Fruit fly (Drosophila melanogaster) whole organism, embryonic: ENCODE results near the gene CG7675.

Experiments used
- Adf1 ChIP-seq: fragments of 200-800 bp; sonication (Bioruptor generic); IDR thresholded peaks from 2 replicates; pipeline ENCODE4 v1.3.6; 2022; ENCODE audit warnings: missing biosample characterization, missing genetic modification characterization
- CG1024 ChIP-seq: fragments of 200-800 bp; sonication (Bioruptor generic); IDR thresholded peaks from 2 replicates; pipeline ENCODE4 v1.3.6; 2022; ENCODE audit warnings: missing biosample characterization, missing genetic modification characterization
- CG11085 ChIP-seq: fragments of 200-800 bp; sonication (Bioruptor generic); IDR thresholded peaks from 2 replicates; pipeline ENCODE4 v1.3.6; 2022; ENCODE audit warnings: missing biosample characterization, missing genetic modification characterization
- CG12299 ChIP-seq: fragments of 200-800 bp; sonication (Bioruptor generic); optimal IDR thresholded peaks from 2 replicates; lab custom pipeline; 2018; ENCODE audit warnings: missing biosample characterization, mild to moderate bottlenecking, missing genetic modification characterization
- CG13296 ChIP-seq: fragments of 200-800 bp; sonication (Bioruptor generic); optimal IDR thresholded peaks from 3 replicates; lab custom pipeline; 2018; ENCODE audit warnings: missing biosample characterization, mild to moderate bottlenecking, missing genetic modification characterization
- CG15073 ChIP-seq: fragments of 200-800 bp; sonication (Bioruptor generic); optimal IDR thresholded peaks from 2 replicates; lab custom pipeline; 2016; ENCODE audit warnings: missing biosample characterization, missing genetic modification characterization
- CG15269 ChIP-seq: fragments of 200-800 bp; sonication (Bioruptor generic); optimal IDR thresholded peaks from 2 replicates; lab custom pipeline; 2018; ENCODE audit warnings: missing biosample characterization, mild to moderate bottlenecking, missing genetic modification characterization, moderate library complexity
- CG34376 ChIP-seq: fragments of 200-800 bp; sonication (Bioruptor generic); optimal IDR thresholded peaks from 2 replicates; lab custom pipeline; 2018; ENCODE audit warnings: missing biosample characterization, mild to moderate bottlenecking, missing genetic modification characterization
- CG42726 ChIP-seq: fragments of 200-800 bp; sonication (Bioruptor generic); IDR thresholded peaks from 2 replicates; pipeline ENCODE4 v1.3.6; 2022; ENCODE audit warnings: missing biosample characterization, missing genetic modification characterization; ENCODE audit not compliant: partially characterized antibody
- CG4328 ChIP-seq: fragments of 200-800 bp; sonication (Bioruptor generic); optimal IDR thresholded peaks from 3 replicates; lab custom pipeline; 2017; ENCODE audit warnings: missing biosample characterization, missing genetic modification reagents, missing genetic modification characterization
- CG4404 ChIP-seq: fragments of 200-800 bp; sonication (Bioruptor generic); IDR thresholded peaks from 2 replicates; pipeline ENCODE4 v1.3.6; 2022; ENCODE audit warnings: missing biosample characterization, missing genetic modification characterization
- CG4854 ChIP-seq: fragments of 200-800 bp; sonication (Bioruptor generic); optimal IDR thresholded peaks from 2 replicates; lab custom pipeline; 2016; ENCODE audit warnings: missing biosample characterization, missing genetic modification characterization, inconsistent platforms
- CG6175 ChIP-seq: fragments of 200-800 bp; sonication (Bioruptor generic); IDR thresholded peaks from 3 replicates; pipeline ENCODE4 v1.3.6; 2022; ENCODE audit warnings: missing biosample characterization, missing genetic modification characterization
- CG9215 ChIP-seq: fragments of 200-800 bp; sonication (Bioruptor generic); IDR thresholded peaks from 2 replicates; pipeline ENCODE4 v1.3.6; 2022; ENCODE audit warnings: missing biosample characterization, missing genetic modification characterization
- CG9817 ChIP-seq: fragments of 200-800 bp; sonication (Bioruptor generic); optimal IDR thresholded peaks from 2 replicates; lab custom pipeline; 2018; ENCODE audit warnings: missing biosample characterization, mild to moderate bottlenecking, missing genetic modification characterization, moderate library complexity
- Dfd ChIP-seq, 2 experiments: fragments of >200 bp; optimal IDR thresholded peaks; 2 replicates each; lab custom pipeline; 2017; ENCODE audit warnings: missing biosample characterization in 2 of 2, missing genetic modification characterization in 2 of 2
- Gsc ChIP-seq: fragments of 200-800 bp; sonication (Bioruptor generic); IDR thresholded peaks from 2 replicates; pipeline ENCODE4 v1.3.6; 2022; ENCODE audit warnings: missing biosample characterization, missing genetic modification characterization
- Gug ChIP-seq: fragments of 200-800 bp; sonication (Bioruptor generic); IDR thresholded peaks from 4 replicates; pipeline ENCODE4 v1.3.6; 2022; ENCODE audit warnings: missing biosample characterization, missing genetic modification characterization
- Lim3 ChIP-seq: fragments of 200-800 bp; sonication (Bioruptor generic); IDR thresholded peaks from 2 replicates; pipeline ENCODE4 v1.3.6; 2022; ENCODE audit warnings: missing biosample characterization, missing genetic modification characterization
- MBD-R2 ChIP-seq: fragments of 200-800 bp; sonication (Bioruptor generic); IDR thresholded peaks from 2 replicates; pipeline ENCODE4 v1.3.6; 2022; ENCODE audit warnings: missing biosample characterization, missing genetic modification characterization
- Nf-YB ChIP-seq: fragments of 200-800 bp; sonication (Bioruptor generic); optimal IDR thresholded peaks from 3 replicates; lab custom pipeline; 2019; ENCODE audit warnings: missing biosample characterization, mild to moderate bottlenecking, missing genetic modification characterization, moderate library complexity
- Optix ChIP-seq: fragments of 200-800 bp; sonication (Bioruptor generic); IDR thresholded peaks from 3 replicates; pipeline ENCODE4 v1.3.6; 2022; ENCODE audit warnings: missing biosample characterization, missing genetic modification characterization
- Poxn ChIP-seq: fragments of 200-800 bp; sonication (Bioruptor generic); IDR thresholded peaks from 2 replicates; pipeline ENCODE4 v1.3.6; 2022; ENCODE audit warnings: missing biosample characterization, missing genetic modification characterization
- Ptx1 ChIP-seq: fragments of 200-800 bp; sonication (Bioruptor generic); IDR thresholded peaks from 2 replicates; pipeline ENCODE4 v1.3.6; 2022; ENCODE audit warnings: missing biosample characterization, missing genetic modification characterization
- Ssrp ChIP-seq: fragments of 200-800 bp; sonication (Bioruptor generic); optimal IDR thresholded peaks from 2 replicates; lab custom pipeline; 2018; ENCODE audit warnings: missing biosample characterization, mild to moderate bottlenecking, missing genetic modification characterization, moderate library complexity
- cato ChIP-seq: fragments of 200-800 bp; sonication (Bioruptor generic); optimal IDR thresholded peaks from 2 replicates; lab custom pipeline; 2016; ENCODE audit warnings: missing biosample characterization, missing genetic modification characterization, borderline replicate concordance
- cg ChIP-seq: fragments of 200-800 bp; sonication (Bioruptor generic); optimal IDR thresholded peaks from 3 replicates; lab custom pipeline; 2019; ENCODE audit warnings: missing biosample characterization, mild to moderate bottlenecking, missing genetic modification characterization, moderate library complexity
- crc ChIP-seq: fragments of 200-800 bp; sonication (Bioruptor generic); optimal IDR thresholded peaks from 2 replicates; lab custom pipeline; 2016; ENCODE audit warnings: missing biosample characterization, missing genetic modification characterization
- da ChIP-seq: fragments of 200-800 bp; sonication (Bioruptor generic); optimal IDR thresholded peaks from 2 replicates; lab custom pipeline; 2016; ENCODE audit warnings: missing biosample characterization, missing genetic modification characterization
- dpn ChIP-seq, 2 experiments: fragments of 200-800 bp; sonication (Bioruptor generic); optimal IDR thresholded peaks; 3 replicates each; lab custom pipeline; 2016; ENCODE audit warnings: missing biosample characterization in 2 of 2, missing genetic modification characterization in 2 of 2
- dysf ChIP-seq: fragments of 200-800 bp; sonication (Bioruptor generic); IDR thresholded peaks from 3 replicates; pipeline ENCODE4 v1.3.6; 2022; ENCODE audit warnings: missing biosample characterization, missing genetic modification characterization
- fd64A ChIP-seq: fragments of 200-800 bp; sonication (Bioruptor generic); optimal IDR thresholded peaks from 3 replicates; lab custom pipeline; 2018; ENCODE audit warnings: missing biosample characterization, mild to moderate bottlenecking, missing genetic modification characterization
- fru ChIP-seq: fragments of >200 bp; optimal IDR thresholded peaks from 2 replicates; lab custom pipeline; 2017
- gsb-n ChIP-seq: fragments of 200-800 bp; sonication (Bioruptor generic); optimal IDR thresholded peaks from 3 replicates; lab custom pipeline; 2018; ENCODE audit warnings: missing biosample characterization, mild to moderate bottlenecking, missing genetic modification characterization
- hbn ChIP-seq: fragments of 200-800 bp; sonication (Bioruptor generic); IDR thresholded peaks from 2 replicates; pipeline ENCODE4 v1.3.6; 2022; ENCODE audit warnings: missing biosample characterization, missing genetic modification characterization; ENCODE audit not compliant: partially characterized antibody
- her ChIP-seq: fragments of 200-800 bp; sonication (Bioruptor generic); optimal IDR thresholded peaks from 2 replicates; lab custom pipeline; 2016; ENCODE audit warnings: missing biosample characterization, missing genetic modification characterization
- hkb ChIP-seq, 2 experiments: fragments of 200-800 bp in 1 of 2; fragments of >200 bp in 1 of 2; sonication (Bioruptor generic) in 1 of 2; IDR thresholded peaks in 1 of 2; optimal IDR thresholded peaks in 1 of 2; 2 replicates each; pipeline versions ENCODE4 v1.3.6 to Lab custom; 2017 to 2022; ENCODE audit warnings: missing biosample characterization in 1 of 2, missing genetic modification characterization in 1 of 2
- lilli ChIP-seq: fragments of 200-800 bp; sonication (Bioruptor generic); optimal IDR thresholded peaks from 3 replicates; lab custom pipeline; 2016; ENCODE audit warnings: missing biosample characterization, missing genetic modification characterization
- mirr ChIP-seq: fragments of 200-800 bp; sonication (Bioruptor generic); optimal IDR thresholded peaks from 3 replicates; lab custom pipeline; 2018; ENCODE audit warnings: missing biosample characterization, mild to moderate bottlenecking, missing genetic modification characterization
- onecut ChIP-seq: fragments of 200-800 bp; sonication (Bioruptor generic); IDR thresholded peaks from 2 replicates; pipeline ENCODE4 v1.3.6; 2022; ENCODE audit warnings: missing biosample characterization, missing genetic modification characterization
- pb ChIP-seq: fragments of 200-800 bp; sonication (Bioruptor generic); optimal IDR thresholded peaks from 3 replicates; lab custom pipeline; 2016; ENCODE audit warnings: missing biosample characterization, missing genetic modification characterization
- peb ChIP-seq: fragments of 200-800 bp; sonication (Bioruptor generic); IDR thresholded peaks from 2 replicates; pipeline ENCODE4 v1.3.6; 2022; ENCODE audit warnings: missing biosample characterization, missing genetic modification characterization
- pnt ChIP-seq: fragments of 200-800 bp; sonication (Bioruptor generic); optimal IDR thresholded peaks from 3 replicates; lab custom pipeline; 2016; ENCODE audit warnings: missing biosample characterization, missing genetic modification characterization
- prd ChIP-seq, 3 experiments: fragments of >200 bp in 2 of 3; fragments of 200-800 bp in 1 of 3; sonication (Bioruptor generic) in 1 of 3; optimal IDR thresholded peaks in 2 of 3; IDR thresholded peaks in 1 of 3; 2 replicates in 2 of 3; 3 replicates in 1 of 3; pipeline versions ENCODE4 v1.3.6 to Lab custom; 2017 to 2022; ENCODE audit warnings: missing biosample characterization in 1 of 3, missing genetic modification characterization in 1 of 3
- pum ChIP-seq: fragments of 200-800 bp; sonication (Bioruptor generic); optimal IDR thresholded peaks from 2 replicates; lab custom pipeline; 2016; ENCODE audit warnings: missing biosample characterization, missing genetic modification characterization
- ranshi ChIP-seq: fragments of 200-800 bp; sonication (Bioruptor generic); IDR thresholded peaks from 2 replicates; pipeline ENCODE4 v1.3.6; 2022; ENCODE audit warnings: missing biosample characterization, missing genetic modification characterization
- seq ChIP-seq: fragments of 200-800 bp; sonication (Bioruptor generic); IDR thresholded peaks from 2 replicates; pipeline ENCODE4 v1.3.6; 2022; ENCODE audit warnings: missing biosample characterization, missing genetic modification characterization
- sim ChIP-seq: fragments of 200-800 bp; sonication (Bioruptor generic); IDR thresholded peaks from 2 replicates; pipeline ENCODE4 v1.3.6; 2022; ENCODE audit warnings: missing biosample characterization, missing genetic modification characterization
- sna ChIP-seq: fragments of 200-800 bp; sonication (Bioruptor generic); IDR thresholded peaks from 2 replicates; pipeline ENCODE4 v1.3.6; 2022; ENCODE audit warnings: missing biosample characterization, missing genetic modification characterization; ENCODE audit not compliant: partially characterized antibody
- wdn ChIP-seq: fragments of 200-800 bp; sonication (Bioruptor generic); IDR thresholded peaks from 2 replicates; pipeline ENCODE4 v1.3.6; 2022; ENCODE audit warnings: missing biosample characterization, missing genetic modification characterization

The CG7675 gene

DNA sequence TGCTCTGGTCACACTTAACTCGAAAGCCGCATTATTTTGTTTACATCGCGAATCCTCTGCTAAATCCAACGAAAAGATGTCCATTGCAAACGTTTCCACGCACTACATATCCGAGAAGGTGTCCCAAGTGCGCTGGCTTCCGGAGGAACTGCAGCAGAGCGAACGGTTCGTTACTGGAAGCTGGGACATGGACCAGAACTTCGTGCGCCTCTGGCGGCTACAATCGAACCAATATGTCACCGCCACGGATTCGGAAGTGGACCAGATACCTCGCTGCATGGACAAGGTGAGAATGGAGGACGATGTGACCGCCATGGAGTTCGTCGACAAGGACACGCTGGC lies 14.4 kb downstream of the CG7675 start (continued):
- TF ChIP-seq Poxn (GFP tag; lab: Robert Waterston, UW): no peak
- no peak for TF ChIP-seq CG4854
- TF ChIP-seq cg: no peak
- no peak for TF ChIP-seq hkb (optimal IDR thresholded peaks at IDR 0.05; lab: Kevin White, UChicago)
- no peak for TF ChIP-seq hkb (GFP tag; IDR thresholded peaks at IDR 0.05; lab: Robert Waterston, UW)
- TF ChIP-seq Lim3 (GFP tag; lab: Robert Waterston, UW): no peak
- TF ChIP-seq CG4404 (GFP tag; lab: Robert Waterston, UW): 0 out of 2 replicates have a peak, but pooled peaks have one; percentile 1
- no peak for TF ChIP-seq Gsc (GFP tag; lab: Robert Waterston, UW)
- TF ChIP-seq CG15073 (GFP tag; lab: Kevin White, UChicago): no peak
- TF ChIP-seq da (GFP tag; lab: Kevin White, UChicago): no peak
- no peak for TF ChIP-seq pnt
- TF ChIP-seq sim: no peak
- no peak for TF ChIP-seq seq (GFP tag; lab: Robert Waterston, UW)
- no peak for TF ChIP-seq CG9817
- TF ChIP-seq pb (GFP tag; lab: Kevin White, UChicago): no peak
- TF ChIP-seq mirr (GFP tag; lab: Kevin White, UChicago): no peak
- no peak for TF ChIP-seq her
- no peak for TF ChIP-seq CG1024 (GFP tag; lab: Robert Waterston, UW)

DNA sequence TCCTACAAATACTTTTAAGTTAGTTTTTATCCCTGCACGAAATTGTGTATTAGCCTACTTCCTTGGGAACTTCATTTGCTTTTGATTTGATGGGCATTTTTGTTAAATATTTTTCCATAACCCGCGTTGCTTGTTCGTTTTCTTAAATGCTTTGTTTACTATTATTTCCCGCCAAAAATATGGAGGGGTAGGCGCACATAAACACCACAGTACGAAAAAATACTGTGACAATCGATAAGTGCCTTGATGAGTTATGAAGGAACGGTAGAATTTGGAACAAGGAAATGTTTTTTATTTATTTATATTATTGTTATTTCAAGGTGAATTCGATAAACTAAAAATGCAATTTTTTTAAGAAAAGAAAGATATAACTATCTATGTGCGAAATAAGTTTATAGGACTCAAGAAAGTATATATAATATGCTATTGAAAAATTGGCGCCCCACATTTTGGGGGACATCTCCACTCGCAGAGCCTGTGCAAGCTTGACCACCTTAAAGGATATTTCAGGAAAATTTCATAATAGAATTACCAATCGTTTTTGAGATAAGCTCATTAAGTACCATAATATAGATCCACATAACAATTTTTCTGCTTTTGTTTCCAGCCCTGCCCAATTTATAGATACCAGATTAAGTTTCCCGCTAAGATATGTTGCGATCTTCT lies 14.9 kb downstream of the CG7675 start, which contains the start of the genes WRNexo and Nup43:
Gene WRNexo, minus strand, starts transcription at position 185 of the 666 bp plus-strand sequence.
Gene Nup43, plus strand, starts transcription at position 661 of the 666 bp plus-strand sequence.
- no peak for TF ChIP-seq CG4328 (GFP tag; lab: Kevin White, UChicago)
- TF ChIP-seq CG15073 (GFP tag; lab: Kevin White, UChicago): no peak
- no peak for TF ChIP-seq Adf1 (GFP tag; lab: Robert Waterston, UW)
- TF ChIP-seq CG9817: peak; percentile 55
- TF ChIP-seq cato (GFP tag; lab: Kevin White, UChicago): peak; percentile 33
- peak; percentile 47 for TF ChIP-seq pum (GFP tag; lab: Kevin White, UChicago)
- peak; percentile 33 to 51 for TF ChIP-seq dpn (GFP tag; optimal IDR thresholded peaks at IDR 0.05; lab: Kevin White, UChicago)
- no peak for TF ChIP-seq CG34376 (GFP tag; lab: Kevin White, UChicago)
- no peak for TF ChIP-seq wdn (GFP tag; lab: Robert Waterston, UW)
- TF ChIP-seq Ptx1 (GFP tag; lab: Robert Waterston, UW): peak; percentile 50
- no peak for TF ChIP-seq CG42726 (GFP tag; lab: Robert Waterston, UW)
- no peak for TF ChIP-seq CG11085 (GFP tag; lab: Robert Waterston, UW)
- TF ChIP-seq prd (optimal IDR thresholded peaks at IDR 0.05; lab: Kevin White, UChicago): no peak
- peak; percentile 52; the same call in 2 of the 3 replicates for TF ChIP-seq prd (GFP tag; IDR thresholded peaks at IDR 0.05; lab: Robert Waterston, UW)
- no peak for TF ChIP-seq CG12299 (tag; lab: Kevin White, UChicago)
- TF ChIP-seq dysf: peak; percentile 36; the same call in 1 of the 3 replicates
- no peak for TF ChIP-seq peb (GFP tag; lab: Robert Waterston, UW)
- no peak for TF ChIP-seq onecut (GFP tag; lab: Robert Waterston, UW)
- TF ChIP-seq fru (lab: Kevin White, UChicago): no peak
- TF ChIP-seq Nf-YB (GFP tag; lab: Kevin White, UChicago): no peak
- no peak for TF ChIP-seq CG13296
- TF ChIP-seq CG15269 (tag; lab: Kevin White, UChicago): no peak
- TF ChIP-seq gsb-n (tag; lab: Kevin White, UChicago): no peak
- no peak for TF ChIP-seq crc (GFP tag; lab: Kevin White, UChicago)
- TF ChIP-seq sna: no peak
- no peak for TF ChIP-seq fd64A (GFP tag; lab: Kevin White, UChicago)
- no peak for TF ChIP-seq MBD-R2 (GFP tag; lab: Robert Waterston, UW)
- no peak for TF ChIP-seq hbn (GFP tag; lab: Robert Waterston, UW)
- peak; percentile 47; the same call in 1 of the 2 replicates for TF ChIP-seq ranshi
- TF ChIP-seq Gug (GFP tag; lab: Robert Waterston, UW): peak; percentile 32; the same call in 2 of the 4 replicates
- TF ChIP-seq Ssrp (tag; lab: Kevin White, UChicago): no peak
- TF ChIP-seq CG9215: 0 out of 2 replicates have a peak, but pooled peaks have one; percentile 10
- no peak for TF ChIP-seq Optix
- no peak for TF ChIP-seq Dfd (GFP tag; optimal IDR thresholded peaks at IDR 0.05; lab: Kevin White, UChicago)
- peak; percentile 56 for TF ChIP-seq lilli (GFP tag; lab: Kevin White, UChicago)
- no peak for TF ChIP-seq CG6175
